Fruit fly (Drosophila melanogaster) whole organism, embryonic: Measurements from ENCODE around the gene CG14258.
A peak's percentile ranks its signal among the peaks of the same experiment; 100 is the strongest.

ENCODE experiments used
- CG1024 ChIP-seq: fragments of 200-800 bp; sonication (Bioruptor generic); IDR thresholded peaks from 2 replicates; pipeline ENCODE4 v1.3.6; 2022; ENCODE audit warnings: missing biosample characterization, missing genetic modification characterization
- CG14710 ChIP-seq: fragments of 200-800 bp; sonication (Bioruptor generic); optimal IDR thresholded peaks from 3 replicates; lab custom pipeline; 2019; ENCODE audit warnings: missing biosample characterization, mild to moderate bottlenecking, missing genetic modification characterization, moderate library complexity
- CG18011 ChIP-seq: fragments of 200-800 bp; sonication (Bioruptor generic); optimal IDR thresholded peaks from 2 replicates; lab custom pipeline; 2017; ENCODE audit warnings: missing biosample characterization, missing genetic modification characterization, mild to moderate bottlenecking, moderate library complexity, missing genotype
- CG18619 ChIP-seq: fragments of 200-800 bp; sonication (Bioruptor generic); optimal IDR thresholded peaks from 3 replicates; lab custom pipeline; 2017; ENCODE audit warnings: missing biosample characterization, mild to moderate bottlenecking, missing genetic modification characterization
- CG2712 ChIP-seq: fragments of 200-800 bp; optimal IDR thresholded peaks from 3 replicates; lab custom pipeline; 2019; ENCODE audit warnings: missing biosample characterization, mild to moderate bottlenecking, missing genetic modification characterization, moderate library complexity
- CG30020 ChIP-seq: fragments of 200-800 bp; optimal IDR thresholded peaks from 2 replicates; lab custom pipeline; 2019; ENCODE audit warnings: missing biosample characterization, mild to moderate bottlenecking, missing genetic modification characterization, moderate library complexity
- CG3995 ChIP-seq: fragments of 200-800 bp; sonication (Bioruptor generic); optimal IDR thresholded peaks from 3 replicates; lab custom pipeline; 2016; ENCODE audit warnings: missing biosample characterization, missing genetic modification characterization
- CG4617 ChIP-seq: fragments of 200-800 bp; sonication (Bioruptor generic); optimal IDR thresholded peaks from 3 replicates; lab custom pipeline; 2016; ENCODE audit warnings: missing biosample characterization, missing genetic modification characterization, borderline replicate concordance
- CG5180 ChIP-seq: fragments of 200-800 bp; sonication (Bioruptor generic); optimal IDR thresholded peaks from 3 replicates; lab custom pipeline; 2017; ENCODE audit warnings: missing biosample characterization, missing genetic modification characterization, mild to moderate bottlenecking, moderate library complexity, missing genetic modification reagents
- CG6254 ChIP-seq: fragments of 200-800 bp; sonication (Bioruptor generic); optimal IDR thresholded peaks from 3 replicates; lab custom pipeline; 2017; ENCODE audit warnings: mild to moderate bottlenecking, missing biosample characterization, missing genetic modification reagents, missing genetic modification characterization
- CG6272 ChIP-seq: fragments of 200-800 bp; sonication (Bioruptor generic); IDR thresholded peaks from 2 replicates; pipeline ENCODE4 v1.3.6; 2022; ENCODE audit warnings: missing biosample characterization, missing genetic modification characterization
- CG7372 ChIP-seq: fragments of 200-800 bp; sonication (Bioruptor generic); IDR thresholded peaks from 2 replicates; pipeline ENCODE4 v1.3.6; 2022; ENCODE audit warnings: missing biosample characterization, missing genetic modification characterization
- CG7745 ChIP-seq: fragments of 200-800 bp; sonication (Bioruptor generic); optimal IDR thresholded peaks from 2 replicates; lab custom pipeline; 2018; ENCODE audit warnings: missing biosample characterization, mild to moderate bottlenecking, missing genetic modification characterization, moderate library complexity
- CG7839 ChIP-seq: fragments of 200-800 bp; sonication (Bioruptor generic); optimal IDR thresholded peaks from 3 replicates; lab custom pipeline; 2018; ENCODE audit warnings: missing biosample characterization, mild to moderate bottlenecking, missing genetic modification characterization, moderate library complexity
- CG7928 ChIP-seq: fragments of 200-800 bp; sonication (Bioruptor generic); optimal IDR thresholded peaks from 2 replicates; lab custom pipeline; 2017; ENCODE audit warnings: missing biosample characterization, mild to moderate bottlenecking, missing genetic modification characterization
- CG9797 ChIP-seq: fragments of 200-800 bp; sonication (Bioruptor generic); optimal IDR thresholded peaks from 3 replicates; lab custom pipeline; 2018; ENCODE audit warnings: missing biosample characterization, mild to moderate bottlenecking, missing genetic modification characterization
- CG9817 ChIP-seq: fragments of 200-800 bp; sonication (Bioruptor generic); optimal IDR thresholded peaks from 2 replicates; lab custom pipeline; 2018; ENCODE audit warnings: missing biosample characterization, mild to moderate bottlenecking, missing genetic modification characterization, moderate library complexity
- CkIIα-i1 ChIP-seq: fragments of 200-800 bp; sonication (Bioruptor generic); IDR thresholded peaks from 2 replicates; pipeline ENCODE4 v1.3.6; 2022; ENCODE audit warnings: missing biosample characterization, missing genetic modification characterization
- Doc2 ChIP-seq: fragments of 200-800 bp; sonication (Bioruptor generic); IDR thresholded peaks from 2 replicates; pipeline ENCODE4 v1.3.6; 2022; ENCODE audit warnings: missing biosample characterization, missing genetic modification characterization
- Fer3 ChIP-seq: fragments of 200-800 bp; sonication (Bioruptor generic); optimal IDR thresholded peaks from 2 replicates; lab custom pipeline; 2018; ENCODE audit warnings: missing biosample characterization, mild to moderate bottlenecking, missing genetic modification characterization, moderate library complexity
- GATAe ChIP-seq: fragments of 200-800 bp; sonication (Bioruptor generic); conservative IDR thresholded peaks from 2 replicates; pipeline ENCODE4 v1.3.6; 2022; ENCODE audit warnings: missing biosample characterization, missing genetic modification characterization
- HLH54F ChIP-seq: fragments of 200-800 bp; sonication (Bioruptor generic); optimal IDR thresholded peaks from 3 replicates; lab custom pipeline; 2016; ENCODE audit warnings: missing biosample characterization, missing genetic modification characterization
- HLHmδ ChIP-seq: fragments of 200-800 bp; sonication (Bioruptor generic); optimal IDR thresholded peaks from 2 replicates; lab custom pipeline; 2018; ENCODE audit warnings: missing biosample characterization, mild to moderate bottlenecking, missing genetic modification characterization, moderate library complexity
- Hmx ChIP-seq: fragments of 200-800 bp; sonication (Bioruptor generic); optimal IDR thresholded peaks from 2 replicates; lab custom pipeline; 2016; ENCODE audit warnings: missing biosample characterization, missing genetic modification characterization
- Hr78 ChIP-seq, 2 experiments: fragments of 200-800 bp in 1 of 2; fragments of >200 bp in 1 of 2; sonication (Bioruptor generic) in 1 of 2; optimal IDR thresholded peaks; 2 replicates each; lab custom pipeline; 2017 to 2019; ENCODE audit warnings: missing biosample characterization in 2 of 2, missing genetic modification characterization in 2 of 2, mild to moderate bottlenecking in 1 of 2, moderate library complexity in 1 of 2
- NfI ChIP-seq: fragments of 200-800 bp; sonication (Bioruptor generic); optimal IDR thresholded peaks from 3 replicates; lab custom pipeline; 2018; ENCODE audit warnings: missing biosample characterization, mild to moderate bottlenecking, missing genetic modification characterization, moderate library complexity
- Usf ChIP-seq: fragments of 200-800 bp; sonication (Bioruptor generic); optimal IDR thresholded peaks from 2 replicates; lab custom pipeline; 2017; ENCODE audit warnings: missing genotype, missing biosample characterization, missing genetic modification characterization
- aop ChIP-seq: fragments of 200-800 bp; sonication (Bioruptor generic); IDR thresholded peaks from 2 replicates; pipeline ENCODE4 v1.3.6; 2022; ENCODE audit warnings: missing biosample characterization, missing genetic modification characterization
- az2 ChIP-seq: fragments of 200-800 bp; sonication (Bioruptor generic); optimal IDR thresholded peaks from 3 replicates; lab custom pipeline; 2016; ENCODE audit warnings: missing biosample characterization, missing genetic modification characterization
- bab2 ChIP-seq: fragments of 200-800 bp; sonication (Bioruptor generic); optimal IDR thresholded peaks from 2 replicates; lab custom pipeline; 2016; ENCODE audit warnings: missing biosample characterization, missing genetic modification characterization
- bowl ChIP-seq: fragments of 200-800 bp; sonication (Bioruptor generic); IDR thresholded peaks from 2 replicates; pipeline ENCODE4 v1.3.6; 2022; ENCODE audit warnings: missing biosample characterization, missing genetic modification characterization
- corto ChIP-seq: fragments of 200-800 bp; sonication (Bioruptor generic); optimal IDR thresholded peaks from 2 replicates; lab custom pipeline; 2016; ENCODE audit warnings: missing biosample characterization, mild to moderate bottlenecking, missing genetic modification characterization, moderate library complexity
- danr ChIP-seq: fragments of 200-800 bp; sonication (Bioruptor generic); IDR thresholded peaks from 2 replicates; pipeline ENCODE4 v1.3.6; 2022; ENCODE audit warnings: missing biosample characterization, missing genetic modification characterization
- disco-r ChIP-seq: fragments of 200-800 bp; sonication (Bioruptor generic); optimal IDR thresholded peaks from 2 replicates; lab custom pipeline; 2016; ENCODE audit warnings: missing biosample characterization, missing genetic modification characterization
- dysf ChIP-seq: fragments of 200-800 bp; sonication (Bioruptor generic); IDR thresholded peaks from 3 replicates; pipeline ENCODE4 v1.3.6; 2022; ENCODE audit warnings: missing biosample characterization, missing genetic modification characterization
- emc ChIP-seq: fragments of 200-800 bp; sonication (Bioruptor generic); optimal IDR thresholded peaks from 2 replicates; lab custom pipeline; 2016; ENCODE audit warnings: missing biosample characterization, missing genetic modification characterization
- ems ChIP-seq: fragments of 200-800 bp; sonication (Bioruptor generic); optimal IDR thresholded peaks from 3 replicates; lab custom pipeline; 2016; ENCODE audit warnings: missing biosample characterization, missing genetic modification characterization
- fd102C ChIP-seq: fragments of 200-800 bp; sonication (Bioruptor generic); optimal IDR thresholded peaks from 2 replicates; lab custom pipeline; 2018; ENCODE audit warnings: missing biosample characterization, mild to moderate bottlenecking, missing genetic modification characterization, moderate library complexity
- fd64A ChIP-seq: fragments of 200-800 bp; sonication (Bioruptor generic); optimal IDR thresholded peaks from 3 replicates; lab custom pipeline; 2018; ENCODE audit warnings: missing biosample characterization, mild to moderate bottlenecking, missing genetic modification characterization
- lbe ChIP-seq: fragments of 200-800 bp; sonication (Bioruptor generic); optimal IDR thresholded peaks from 2 replicates; lab custom pipeline; 2016; ENCODE audit warnings: missing biosample characterization, mild to moderate bottlenecking, missing genetic modification characterization
- lilli ChIP-seq: fragments of 200-800 bp; sonication (Bioruptor generic); optimal IDR thresholded peaks from 3 replicates; lab custom pipeline; 2016; ENCODE audit warnings: missing biosample characterization, missing genetic modification characterization
- org-1 ChIP-seq: fragments of 200-800 bp; sonication (Bioruptor generic); optimal IDR thresholded peaks from 2 replicates; lab custom pipeline; 2017; ENCODE audit warnings: missing biosample characterization, missing genetic modification characterization
- pfk ChIP-seq: fragments of 200-800 bp; sonication (Bioruptor generic); optimal IDR thresholded peaks from 2 replicates; lab custom pipeline; 2018; ENCODE audit warnings: missing biosample characterization, mild to moderate bottlenecking, missing genetic modification characterization, moderate library complexity
- sens-2 ChIP-seq: fragments of 200-800 bp; sonication (Bioruptor generic); IDR thresholded peaks from 2 replicates; pipeline ENCODE4 v1.3.6; 2022; ENCODE audit warnings: missing biosample characterization, missing genetic modification characterization
- slbo ChIP-seq: fragments of 200-800 bp; sonication (Bioruptor generic); IDR thresholded peaks from 2 replicates; pipeline ENCODE4 v1.3.6; 2022; ENCODE audit warnings: missing biosample characterization, missing genetic modification characterization
- sqz ChIP-seq: fragments of 200-800 bp; sonication (Bioruptor generic); optimal IDR thresholded peaks from 3 replicates; lab custom pipeline; 2018; ENCODE audit warnings: missing biosample characterization, mild to moderate bottlenecking, missing genetic modification characterization
- stc ChIP-seq: fragments of 200-800 bp; sonication (Bioruptor generic); IDR thresholded peaks from 2 replicates; pipeline ENCODE4 v1.3.6; 2022; ENCODE audit warnings: missing biosample characterization, missing genetic modification characterization
- unc-4 ChIP-seq: fragments of 200-800 bp; sonication (Bioruptor generic); IDR thresholded peaks from 2 replicates; pipeline ENCODE4 v1.3.6; 2022; ENCODE audit warnings: missing biosample characterization, missing genetic modification characterization; ENCODE audit not compliant: partially characterized antibody

The CG14258 gene

dm6 chr3R:27135692-27136641, 43.0 kb downstream of the CG14258 start (continued):
- TF ChIP-seq HLHmδ (GFP tag; lab: Kevin White, UChicago) (no peak), emc (GFP tag; lab: Kevin White, UChicago) (no peak), fd102C (GFP tag; lab: Kevin White, UChicago) (peak; percentile 94), disco-r (GFP tag; lab: Kevin White, UChicago) (peak; percentile 9), lilli (GFP tag; lab: Kevin White, UChicago) (peak; percentile 13), danr (no peak), aop (GFP tag; lab: Robert Waterston, UW) (no peak), dysf (GFP tag; lab: Robert Waterston, UW) (peak; percentile 17; the same call in 1 of the 3 replicates), CG5180 (GFP tag; lab: Kevin White, UChicago) (peak; percentile 69), CG4617 (no peak), Usf (GFP tag; lab: Kevin White, UChicago) (peak; percentile 25), CG14710 (peak; percentile 69), CkIIα-i1 (GFP tag; lab: Robert Waterston, UW) (no peak), sens-2 (GFP tag; lab: Robert Waterston, UW) (peak; percentile 49; the same call in 1 of the 2 replicates), Doc2 (GFP tag; lab: Robert Waterston, UW) (no peak), Hr78 (GFP tag; optimal IDR thresholded peaks at IDR 0.05; lab: Kevin White, UChicago) (peak in 1 of 2 experiments; percentile 55), CG3995 (no peak), bab2 (GFP tag; lab: Kevin White, UChicago) (peak; percentile 70), unc-4 (no peak), CG30020 (tag; lab: Kevin White, UChicago) (no peak), sqz (GFP tag; lab: Kevin White, UChicago) (peak; percentile 71), stc (peak; percentile 71; the same call in 1 of the 2 replicates), GATAe (GFP tag; lab: Robert Waterston, UW) (peak; percentile 67), fd64A (GFP tag; lab: Kevin White, UChicago) (peak; percentile 77), HLH54F (GFP tag; lab: Kevin White, UChicago) (no peak), Hmx (GFP tag; lab: Kevin White, UChicago) (no peak), CG7745 (peak; percentile 85), CG7839 (peak; percentile 56), CG7372 (GFP tag; lab: Robert Waterston, UW) (0 out of 2 replicates have a peak, but pooled peaks have one; percentile 27), lbe (GFP tag; lab: Kevin White, UChicago) (no peak), corto (GFP tag; lab: Kevin White, UChicago) (no peak), CG6254 (GFP tag; lab: Kevin White, UChicago) (peak; percentile 54), CG7928 (GFP tag; lab: Kevin White, UChicago) (no peak), NfI (GFP tag; lab: Kevin White, UChicago) (peak; percentile 28), slbo (GFP tag; lab: Robert Waterston, UW) (no peak), pfk (peak; percentile 21), CG18011 (GFP tag; lab: Kevin White, UChicago) (peak; percentile 8), CG9797 (GFP tag; lab: Kevin White, UChicago) (peak; percentile 1), bowl (no peak), org-1 (peak; percentile 77), ems (GFP tag; lab: Kevin White, UChicago) (peak; percentile 32), az2 (GFP tag; lab: Kevin White, UChicago) (peak; percentile 35), CG6272 (GFP tag; lab: Robert Waterston, UW) (no peak), Fer3 (tag; lab: Kevin White, UChicago) (peak; percentile 41), CG9817 (no peak), CG18619 (GFP tag; lab: Kevin White, UChicago) (peak; percentile 62), CG1024 (peak; percentile 61), CG2712 (tag; lab: Kevin White, UChicago) (peak; percentile 59)
